Fruit fly (Drosophila melanogaster) whole organism: Measurements from ENCODE around the gene Cpr66Cb.

Experiments used
- CG8478 ChIP-seq: fragments of >200 bp; optimal IDR thresholded peaks from 2 replicates; lab custom pipeline; 2018; ENCODE audit warnings: inconsistent platforms
- pan ChIP-seq: fragments of >200 bp; optimal IDR thresholded peaks from 2 replicates; lab custom pipeline; 2017

DNA sequence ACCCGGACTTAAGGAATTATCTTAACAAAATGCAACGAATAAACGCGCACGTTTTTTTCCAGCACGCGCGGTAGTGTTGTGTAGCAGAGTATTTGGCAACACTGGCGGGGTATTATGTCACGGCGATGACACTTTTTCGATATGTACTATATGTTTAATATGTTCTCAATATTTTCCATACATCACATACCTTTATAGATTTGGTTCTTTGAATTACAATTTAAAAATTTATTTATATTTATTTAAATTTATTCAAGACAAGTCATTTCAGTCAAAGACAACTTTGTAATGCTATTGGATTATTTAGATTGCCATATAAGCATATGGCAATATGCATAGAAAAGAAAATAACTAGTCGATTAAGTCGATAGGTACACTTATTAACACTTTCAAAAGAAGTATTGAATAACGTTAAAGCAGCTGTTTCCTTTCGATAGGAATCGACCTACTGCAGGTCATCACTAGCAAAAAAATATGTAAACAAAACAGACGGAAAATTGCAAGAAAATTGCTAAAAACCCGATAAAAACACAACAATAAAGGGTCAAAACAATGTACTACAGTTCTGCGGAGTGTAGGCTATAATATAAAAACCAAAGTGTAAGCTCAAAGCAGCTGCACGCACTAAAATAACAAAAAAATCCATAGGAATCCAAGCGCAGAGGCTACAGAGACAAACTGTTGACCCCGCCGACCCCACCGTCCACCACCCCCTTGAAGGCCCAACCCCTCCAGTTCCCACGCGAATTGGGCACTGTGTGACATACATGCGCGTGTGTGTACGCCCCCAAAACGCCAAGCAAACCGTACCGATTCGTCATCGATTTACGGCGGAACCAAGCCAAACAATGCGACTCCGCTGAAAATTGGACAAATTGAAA lies 9.9 kb downstream of the Cpr66Cb start, which contains the start of the genes CG7182 and GAPcenA:
- TF ChIP-seq CG8478 (no peak), pan (lab: Kevin White, UChicago) (no peak)
